Fruit fly (Drosophila melanogaster): Measurements from ENCODE around the gene CG18273.

Gene CG18273

dm6 chrX:522357-523043 lies 35.1 kb upstream of the CG18273 start (continued):
- no peak for TF ChIP-seq hth (optimal IDR thresholded peaks at IDR 0.05)
- peak; percentile 77 for TF ChIP-seq CG12219 (GFP tag; optimal IDR thresholded peaks at IDR 0.05)
- peak; percentile 74 for TF ChIP-seq bcd (GFP tag; optimal IDR thresholded peaks at IDR 0.05)
- TF ChIP-seq tna (GFP tag; IDR thresholded peaks at IDR 0.05; ENCODE audit: partially characterized antibody) = 0 out of 2 replicates have a peak, but pooled peaks have one; percentile 43
- no peak for TF ChIP-seq CG3726 (GFP tag; IDR thresholded peaks at IDR 0.05)
- TF ChIP-seq C15 (GFP tag; IDR thresholded peaks at IDR 0.05) = peak; percentile 27; the same call in 1 of the 3 replicates
- no peak; the same call in 2 of the 3 replicates for TF ChIP-seq CG2889 (GFP tag; IDR thresholded peaks at IDR 0.05)
- TF ChIP-seq CG11085 (GFP tag; IDR thresholded peaks at IDR 0.05) = peak; percentile 87
- peak; percentile 85 for TF ChIP-seq tgo (GFP tag; IDR thresholded peaks at IDR 0.05)
- peak; percentile 14 for TF ChIP-seq Jarid2 (GFP tag; optimal IDR thresholded peaks at IDR 0.05)
- peak; percentile 46 for TF ChIP-seq nom (GFP tag; optimal IDR thresholded peaks at IDR 0.05)
- TF ChIP-seq ham (GFP tag; IDR thresholded peaks at IDR 0.05) = peak; percentile 61; the same call in 1 of the 2 replicates
- peak; percentile 84 for TF ChIP-seq NC2β (GFP tag; optimal IDR thresholded peaks at IDR 0.05)
- peak; percentile 69 for TF ChIP-seq oc (tag; optimal IDR thresholded peaks at IDR 0.05)
- TF ChIP-seq org-1 (GFP tag; optimal IDR thresholded peaks at IDR 0.05) = peak; percentile 79
- peak; percentile 83 to 87 for TF ChIP-seq Pdp1 (GFP tag; optimal IDR thresholded peaks at IDR 0.05)
- peak; percentile 90 for TF ChIP-seq tin (GFP tag; optimal IDR thresholded peaks at IDR 0.05)
- TF ChIP-seq lbe (GFP tag; optimal IDR thresholded peaks at IDR 0.05) = peak; percentile 78
- TF ChIP-seq CG4854 (GFP tag; optimal IDR thresholded peaks at IDR 0.05) = peak; percentile 56
- peak; percentile 60 for TF ChIP-seq trh (GFP tag; optimal IDR thresholded peaks at IDR 0.05)
- TF ChIP-seq CG31365 (tag; optimal IDR thresholded peaks at IDR 0.05) = peak; percentile 67
- peak; percentile 9 for TF ChIP-seq pros (GFP tag; optimal IDR thresholded peaks at IDR 0.05)
- TF ChIP-seq wdn (GFP tag; IDR thresholded peaks at IDR 0.05) = peak; percentile 78
- no peak for TF ChIP-seq CG15073 (GFP tag; optimal IDR thresholded peaks at IDR 0.05)
- TF ChIP-seq Sin3A (optimal IDR thresholded peaks at IDR 0.05) = no peak
- TF ChIP-seq CG14965 (GFP tag; optimal IDR thresholded peaks at IDR 0.05; ENCODE audit: borderline replicate concordance) = peak; percentile 66
- no peak for TF ChIP-seq Dll (GFP tag; IDR thresholded peaks at IDR 0.05; ENCODE audit: partially characterized antibody)
- TF ChIP-seq CG3163 (GFP tag; optimal IDR thresholded peaks at IDR 0.05) = peak; percentile 77
- TF ChIP-seq Abd-B (GFP tag; optimal IDR thresholded peaks at IDR 0.05) = no peak
- peak; percentile 79 for TF ChIP-seq Mad (GFP tag; optimal IDR thresholded peaks at IDR 0.05)
- peak; percentile 69 for TF ChIP-seq PHDP (tag; optimal IDR thresholded peaks at IDR 0.05)
- peak; percentile 74 for TF ChIP-seq shn (GFP tag; optimal IDR thresholded peaks at IDR 0.05)
- TF ChIP-seq CG1792 (GFP tag; optimal IDR thresholded peaks at IDR 0.05) = peak; percentile 72
- peak; percentile 80 for TF ChIP-seq CG12659 (GFP tag; optimal IDR thresholded peaks at IDR 0.05)
- peak; percentile 84 for TF ChIP-seq cas (GFP tag; IDR thresholded peaks at IDR 0.05)
- peak; percentile 50 for TF ChIP-seq CG5180 (GFP tag; optimal IDR thresholded peaks at IDR 0.05)
- TF ChIP-seq CG7372 (GFP tag; IDR thresholded peaks at IDR 0.05) = peak; percentile 60
- peak; percentile 17 for TF ChIP-seq NC2α (GFP tag; optimal IDR thresholded peaks at IDR 0.05)
- no peak for TF ChIP-seq zf30C (GFP tag; optimal IDR thresholded peaks at IDR 0.05)
- no peak for TF ChIP-seq D (optimal IDR thresholded peaks at IDR 0.05)
- TF ChIP-seq D (GFP tag; optimal IDR thresholded peaks at IDR 0.05) = peak; percentile 17
- peak; percentile 88 for TF ChIP-seq CG14441 (GFP tag; IDR thresholded peaks at IDR 0.05)
- TF ChIP-seq CG7786 (GFP tag; optimal IDR thresholded peaks at IDR 0.05) = peak; percentile 92
- 0 out of 2 replicates have a peak, but pooled peaks have one; percentile 36 for TF ChIP-seq esg (GFP tag; conservative IDR thresholded peaks at IDR 0.05)
- TF ChIP-seq Ets65A (GFP tag) = peak; percentile 95
- TF ChIP-seq CG12744 (GFP tag; optimal IDR thresholded peaks at IDR 0.05) = peak; percentile 71
- TF ChIP-seq CG7963 (GFP tag; IDR thresholded peaks at IDR 0.05; ENCODE audit: partially characterized antibody) = no peak
- TF ChIP-seq Dip2 (GFP tag; IDR thresholded peaks at IDR 0.05) = no peak
- TF ChIP-seq Fer1 (GFP tag; optimal IDR thresholded peaks at IDR 0.05) = peak; percentile 89
- TF ChIP-seq en (GFP tag; optimal IDR thresholded peaks at IDR 0.05) = peak; percentile 77

All from whole organism, embryonic.